Worm (Caenorhabditis elegans): ENCODE measurements around the gene ltah-1.2.
A peak's percentile ranks its signal among the peaks of the same experiment; 100 is the strongest.

The ltah-1.2 gene

DNA sequence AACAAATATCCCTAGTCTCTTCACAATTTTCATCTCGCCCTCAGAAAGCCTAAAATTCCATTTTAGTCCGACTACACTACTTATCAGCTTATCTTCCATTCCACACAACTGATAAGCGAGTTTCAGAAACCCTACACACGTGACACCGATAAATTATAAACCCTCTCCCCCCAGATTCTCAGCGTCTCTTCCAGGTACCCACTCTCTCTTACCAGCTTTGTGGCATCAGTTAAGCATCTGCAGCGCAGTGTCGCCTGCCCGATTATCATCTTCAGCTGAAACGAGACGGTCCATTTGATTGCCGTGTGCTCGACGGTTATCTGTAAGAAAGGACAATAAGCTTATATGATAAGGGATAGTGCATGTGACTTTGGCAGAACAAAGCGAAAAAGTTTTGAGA, 1.0 kb downstream of the ltah-1.2 start (continued):
- TF ChIP-seq K11D2.4 (GFP tag; IDR thresholded peaks at IDR 0.05): 0 out of 2 replicates have a peak, but pooled peaks have one; percentile 53
- TF ChIP-seq dpff-1 (tag; optimal IDR thresholded peaks at IDR 0.05): no peak
- no peak for TF ChIP-seq madf-8 (GFP tag; conservative IDR thresholded peaks at IDR 0.05)
- TF ChIP-seq nhr-120 (GFP tag; IDR thresholded peaks at IDR 0.05): no peak
- TF ChIP-seq pha-4 (tag; optimal IDR thresholded peaks at IDR 0.05): peak; percentile 52
- peak; percentile 23 for TF ChIP-seq lin-40 (tag; optimal IDR thresholded peaks at IDR 0.05)
- TF ChIP-seq bed-2 (GFP tag; IDR thresholded peaks at IDR 0.05): no peak
- TF ChIP-seq hmg-1.2 (GFP tag; IDR thresholded peaks at IDR 0.05): peak; percentile 40; the same call in 1 of the 2 replicates
- no peak for TF ChIP-seq ztf-25 (GFP tag; IDR thresholded peaks at IDR 0.05)
- no peak for TF ChIP-seq sdz-38 (tag; optimal IDR thresholded peaks at IDR 0.05)
- TF ChIP-seq ceh-40 (GFP tag; IDR thresholded peaks at IDR 0.05): no peak
- no peak for TF ChIP-seq snpc-4 (GFP tag; optimal IDR thresholded peaks at IDR 0.05)
- TF ChIP-seq snpc-4 (tag; optimal IDR thresholded peaks at IDR 0.05): peak in 3 of 4 experiments; percentile 12 to 33 (median 32)
- TF ChIP-seq B0336.3 (GFP tag; IDR thresholded peaks at IDR 0.05): peak; percentile 76
- 0 out of 2 replicates have a peak, but pooled peaks have one; percentile 43 for TF ChIP-seq Y53G8AR.9 (GFP tag; conservative IDR thresholded peaks at IDR 0.05)
- TF ChIP-seq mcd-1 (GFP tag; IDR thresholded peaks at IDR 0.05): peak; percentile 36; the same call in 1 of the 2 replicates
- no peak for TF ChIP-seq ztf-26 (tag; optimal IDR thresholded peaks at IDR 0.05)
- no peak for TF ChIP-seq F57C9.4 (tag; optimal IDR thresholded peaks at IDR 0.05)
- TF ChIP-seq tlf-1 (GFP tag; optimal IDR thresholded peaks at IDR 0.05): peak; percentile 82
- TF ChIP-seq attf-6 (GFP tag; IDR thresholded peaks at IDR 0.05): no peak
- TF ChIP-seq dox-1 (GFP tag; IDR thresholded peaks at IDR 0.05): peak; percentile 75
- peak; percentile 95 for TF ChIP-seq ets-4 (GFP tag; optimal IDR thresholded peaks at IDR 0.05)
- TF ChIP-seq ztf-6 (GFP tag; IDR thresholded peaks at IDR 0.05): no peak
- peak; percentile 74 to 82 for TF ChIP-seq let-607 (tag; optimal IDR thresholded peaks at IDR 0.05)
- TF ChIP-seq ccch-3 (GFP tag; optimal IDR thresholded peaks at IDR 0.05): no peak
- peak; percentile 47 for TF ChIP-seq F22D6.2 (tag; optimal IDR thresholded peaks at IDR 0.05)
- no peak for TF ChIP-seq Y95B8A.8 (GFP tag; IDR thresholded peaks at IDR 0.05)
- TF ChIP-seq cebp-1 (GFP tag; IDR thresholded peaks at IDR 0.05): no peak
- TF ChIP-seq cebp-1 (tag; optimal IDR thresholded peaks at IDR 0.05): peak; percentile 61
- TF ChIP-seq Y79H2A.3 (GFP tag; conservative IDR thresholded peaks at IDR 0.05): no peak
- TF ChIP-seq B0035.1 (tag; optimal IDR thresholded peaks at IDR 0.05): no peak
- peak; percentile 59 for TF ChIP-seq chd-7 (tag; optimal IDR thresholded peaks at IDR 0.05)
- peak; percentile 44 for TF ChIP-seq sptf-2 (GFP tag; optimal IDR thresholded peaks at IDR 0.05)
- no peak for TF ChIP-seq hlh-12 (tag; optimal IDR thresholded peaks at IDR 0.05)
- TF ChIP-seq ztf-28 (GFP tag; IDR thresholded peaks at IDR 0.05): no peak
- peak; percentile 95 for TF ChIP-seq nhr-80 (tag; optimal IDR thresholded peaks at IDR 0.05)
- TF ChIP-seq akir-1 (GFP tag; optimal IDR thresholded peaks at IDR 0.05): no peak
- TF ChIP-seq tbp1 (GFP tag; optimal IDR thresholded peaks at IDR 0.05): peak; percentile 50
- no peak for TF ChIP-seq fkh-3 (tag; optimal IDR thresholded peaks at IDR 0.05)
- 0 out of 2 replicates have a peak, but pooled peaks have one; percentile 12 for TF ChIP-seq C06A6.2 (GFP tag; conservative IDR thresholded peaks at IDR 0.05)
- TF ChIP-seq egl-44 (GFP tag; IDR thresholded peaks at IDR 0.05): peak; percentile 55; the same call in 1 of the 2 replicates
- TF ChIP-seq zfh-2 (GFP tag; conservative IDR thresholded peaks at IDR 0.05): no peak
- peak; percentile 74 for TF ChIP-seq nfyb-1 (GFP tag; IDR thresholded peaks at IDR 0.05)
- 0 out of 2 replicates have a peak, but pooled peaks have one; percentile 33 for TF ChIP-seq egrh-3 (GFP tag; IDR thresholded peaks at IDR 0.05)
- TF ChIP-seq nhr-27 (tag; optimal IDR thresholded peaks at IDR 0.05): no peak
- TF ChIP-seq nfya-1 (tag; optimal IDR thresholded peaks at IDR 0.05; ENCODE audit: borderline replicate concordance, insufficient read depth): no peak
- no peak for TF ChIP-seq egl-18 (GFP tag; IDR thresholded peaks at IDR 0.05)
- peak; percentile 84 for TF ChIP-seq ztf-22 (GFP tag; optimal IDR thresholded peaks at IDR 0.05)
- no peak for TF ChIP-seq nfya-2 (GFP tag; IDR thresholded peaks at IDR 0.05)

All from whole organism, young adult.